Worm (Caenorhabditis elegans) whole organism, early embryonic: ENCODE results near the gene F08F8.7.

Experiments
- ama-1 ChIP-seq: fragments of 150-350 bp; optimal IDR thresholded peaks from 2 replicates; lab custom pipeline; 2014
- ceh-13 ChIP-seq: fragments of 200-800 bp; sonication (Bioruptor generic); optimal IDR thresholded peaks from 2 replicates; lab custom pipeline; 2018; ENCODE audit warnings: mild to moderate bottlenecking, missing genetic modification characterization, missing compliant biosample characterization
- ceh-36 ChIP-seq: sonication (generic microtip); optimal IDR thresholded peaks from 2 replicates; lab custom pipeline; 2016; ENCODE audit warnings: missing genetic modification characterization, inconsistent platforms, missing compliant biosample characterization
- ets-7 ChIP-seq: sonication (generic microtip); optimal IDR thresholded peaks from 2 replicates; lab custom pipeline; 2016; ENCODE audit warnings: missing genotype, missing genetic modification characterization, missing compliant biosample characterization
- flt-1 ChIP-seq: fragments of 200-800 bp; sonication (Bioruptor generic); IDR thresholded peaks from 2 replicates; pipeline ENCODE4 v1.3.6; 2022; ENCODE audit warnings: missing genetic modification characterization, missing compliant biosample characterization
- hmg-4 ChIP-seq: fragments of 200-800 bp; sonication (Bioruptor generic); optimal IDR thresholded peaks from 2 replicates; lab custom pipeline; 2018; ENCODE audit warnings: mild to moderate bottlenecking, missing genetic modification characterization, missing compliant biosample characterization
- hnd-1 ChIP-seq: sonication (generic microtip); optimal IDR thresholded peaks from 2 replicates; lab custom pipeline; 2016; ENCODE audit warnings: missing genetic modification characterization, missing compliant biosample characterization
- scrt-1 ChIP-seq: fragments of 200-800 bp; sonication (Bioruptor generic); IDR thresholded peaks from 2 replicates; pipeline ENCODE4 v1.3.6; 2022; ENCODE audit warnings: missing genetic modification characterization, missing compliant biosample characterization
- sea-1 ChIP-seq: fragments of 200-800 bp; sonication (Bioruptor generic); conservative IDR thresholded peaks from 2 replicates; pipeline ENCODE4 v1.3.6; 2022; ENCODE audit warnings: missing genetic modification characterization, missing compliant biosample characterization

- TF ChIP-seq flt-1 (GFP tag; lab: Robert Waterston, UW) (no peak), hnd-1 (tag; lab: Kevin White, UChicago) (no peak), hmg-4 (GFP tag; lab: Kevin White, UChicago) (no peak), sea-1 (GFP tag; lab: Robert Waterston, UW) (no peak), ceh-36 (tag; lab: Kevin White, UChicago) (no peak), ceh-13 (GFP tag; lab: Kevin White, UChicago) (no peak), ets-7 (no peak), scrt-1 (GFP tag; lab: Robert Waterston, UW) (no peak), ama-1 (no peak)
Observed at ce11 chrIII:7329155-7329732, 17.7 kb downstream of the F08F8.7 start, which contains the start of gene lab-2.
